Fruit fly (Drosophila melanogaster): ENCODE results near the gene CG14137.

dm6 chr3L:11609153-11609809, 9.4 kb upstream of the CG14137 start, which contains the start of gene Duba:
- TF ChIP-seq CG8478 (optimal IDR thresholded peaks at IDR 0.05) (no peak), CTCF (optimal IDR thresholded peaks at IDR 0.05) (no peak)

All from S2 (cell line).